Worm (Caenorhabditis elegans): ENCODE data around the gene lips-10.

The lips-10 gene

ce11 chrII:8399997-8400396 is 39.0 kb upstream of the lips-10 start:
- TF ChIP-seq fos-1 (tag; optimal IDR thresholded peaks at IDR 0.05) (peak; percentile 30), nhr-23 (tag; optimal IDR thresholded peaks at IDR 0.05) (no peak), R02D3.7 (tag; optimal IDR thresholded peaks at IDR 0.05) (no peak), ama-1 (optimal IDR thresholded peaks at IDR 0.05) (no peak), ztf-11 (tag; optimal IDR thresholded peaks at IDR 0.05) (no peak)

- TF ChIP-seq lin-13 (GFP tag; optimal IDR thresholded peaks at IDR 0.05) (no peak), mbf-1 (tag; optimal IDR thresholded peaks at IDR 0.05) (no peak), lsy-2 (tag; optimal IDR thresholded peaks at IDR 0.05) (no peak), ama-1 (optimal IDR thresholded peaks at IDR 0.05) (no peak), crh-2 (tag; optimal IDR thresholded peaks at IDR 0.05) (no peak)
Measured at ce11 chrII:8404748-8405147, 34.2 kb upstream of the lips-10 start, which contains the start of gene skpo-1. skpo-1 (minus strand) TSS chrII:8404848.

ce11 chrII:8405303-8405702 is 33.7 kb upstream of the lips-10 start, which contains the start of gene ubc-24:
ubc-24 (plus strand) TSS chrII:8405603.
- TF ChIP-seq mbf-1 (tag; optimal IDR thresholded peaks at IDR 0.05) (no peak), C34F6.9 (tag; optimal IDR thresholded peaks at IDR 0.05) (no peak), mab-5 (tag; optimal IDR thresholded peaks at IDR 0.05) (no peak), nhr-25 (tag; optimal IDR thresholded peaks at IDR 0.05) (no peak), lin-39 (tag; optimal IDR thresholded peaks at IDR 0.05) (no peak), elt-3 (tag; optimal IDR thresholded peaks at IDR 0.05) (no peak), nhr-77 (tag; optimal IDR thresholded peaks at IDR 0.05) (no peak), sem-4 (tag; optimal IDR thresholded peaks at IDR 0.05) (no peak), unc-55 (GFP tag; optimal IDR thresholded peaks at IDR 0.05) (no peak), ztf-4 (tag; optimal IDR thresholded peaks at IDR 0.05) (no peak), elt-1 (tag; optimal IDR thresholded peaks at IDR 0.05) (no peak), blmp-1 (tag; optimal IDR thresholded peaks at IDR 0.05; ENCODE audit: insufficient read depth) (no peak), snpc-4 (tag; optimal IDR thresholded peaks at IDR 0.05) (no peak), ceh-16 (tag; optimal IDR thresholded peaks at IDR 0.05) (no peak), mdl-1 (tag; optimal IDR thresholded peaks at IDR 0.05) (no peak)

- TF ChIP-seq zag-1 (tag; optimal IDR thresholded peaks at IDR 0.05) (no peak), ceh-82 (tag; optimal IDR thresholded peaks at IDR 0.05) (no peak), sma-3 (GFP tag; optimal IDR thresholded peaks at IDR 0.05) (no peak), R02D3.7 (tag; optimal IDR thresholded peaks at IDR 0.05) (no peak)
Measured at ce11 chrII:8407491-8407890, 31.5 kb upstream of the lips-10 start, which contains the start of gene sra-13. sra-13 (plus strand) TSS chrII:8407685.

- no peak for TF ChIP-seq gmeb-1 (tag; optimal IDR thresholded peaks at IDR 0.05)
- peak; percentile 28 for TF ChIP-seq sem-4 (tag; optimal IDR thresholded peaks at IDR 0.05)
- TF ChIP-seq unc-62 (GFP tag; optimal IDR thresholded peaks at IDR 0.05) = no peak
Measured at ce11 chrII:8409538-8409937, 29.4 kb upstream of the lips-10 start.

ce11 chrII:8411002-8411401 is 28.0 kb upstream of the lips-10 start:
- no peak for TF ChIP-seq unc-55 (GFP tag; optimal IDR thresholded peaks at IDR 0.05)
- TF ChIP-seq egl-27 (tag; optimal IDR thresholded peaks at IDR 0.05) = no peak
- no peak for TF ChIP-seq nhr-6 (tag; optimal IDR thresholded peaks at IDR 0.05)
- no peak for TF ChIP-seq lin-11 (tag; optimal IDR thresholded peaks at IDR 0.05)
- TF ChIP-seq mdl-1 (tag; optimal IDR thresholded peaks at IDR 0.05) = no peak
- TF ChIP-seq dmd-4 (tag; optimal IDR thresholded peaks at IDR 0.05) = no peak
- no peak for TF ChIP-seq mab-5 (tag; optimal IDR thresholded peaks at IDR 0.05)
- no peak for TF ChIP-seq Y55F3AM.14 (GFP tag; optimal IDR thresholded peaks at IDR 0.05)
- no peak for TF ChIP-seq nhr-10 (tag; optimal IDR thresholded peaks at IDR 0.05)
- TF ChIP-seq R02D3.7 (tag; optimal IDR thresholded peaks at IDR 0.05) = no peak
- no peak for TF ChIP-seq unc-39 (tag; optimal IDR thresholded peaks at IDR 0.05)
- no peak for TF ChIP-seq alr-1 (tag; optimal IDR thresholded peaks at IDR 0.05)
